Worm (Caenorhabditis elegans): ENCODE results near the gene C06G3.3.

ce11 chrIV:7039476-7040261, 3.7 kb downstream of the C06G3.3 start, which contains the start of the genes cogc-2 and klp-18:
- peak; percentile 80 for TF ChIP-seq tab-1 (GFP tag; IDR thresholded peaks at IDR 0.05)
- peak; percentile 61 for TF ChIP-seq cog-1 (tag; optimal IDR thresholded peaks at IDR 0.05)
- peak; percentile 73; the same call in 1 of the 2 replicates for TF ChIP-seq flt-1 (GFP tag; IDR thresholded peaks at IDR 0.05)
- TF ChIP-seq ztf-29 (GFP tag; IDR thresholded peaks at IDR 0.05) = peak; percentile 71
- TF ChIP-seq ztf-23 (GFP tag; IDR thresholded peaks at IDR 0.05) = peak; percentile 73; the same call in 1 of the 2 replicates
